Worm (Caenorhabditis elegans): Measurements from ENCODE around the gene srd-43.

srd-43 gene

ce11 chrX:13264550-13264949 lies 41.1 kb downstream of the srd-43 start (continued):
- TF ChIP-seq mec-3 (tag; optimal IDR thresholded peaks at IDR 0.05; ENCODE audit: borderline replicate concordance): no peak
- peak; percentile 80 for TF ChIP-seq ref-2 (tag; optimal IDR thresholded peaks at IDR 0.05)
- no peak for TF ChIP-seq pag-3 (tag; optimal IDR thresholded peaks at IDR 0.05; ENCODE audit: borderline replicate concordance)
- peak; percentile 64 for TF ChIP-seq K02D7.2 (tag; optimal IDR thresholded peaks at IDR 0.05)
- TF ChIP-seq ceh-18 (tag; optimal IDR thresholded peaks at IDR 0.05): peak; percentile 53
- peak; percentile 86 for TF ChIP-seq ceh-19 (GFP tag; optimal IDR thresholded peaks at IDR 0.05)
- TF ChIP-seq ceh-24 (tag; optimal IDR thresholded peaks at IDR 0.05): peak; percentile 60
- no peak for TF ChIP-seq lim-6 (tag; optimal IDR thresholded peaks at IDR 0.05)
- TF ChIP-seq ceh-30 (tag; optimal IDR thresholded peaks at IDR 0.05): no peak
- TF ChIP-seq nhr-11 (tag; optimal IDR thresholded peaks at IDR 0.05): no peak
- peak; percentile 79 for TF ChIP-seq dmd-4 (tag; optimal IDR thresholded peaks at IDR 0.05; ENCODE audit: borderline replicate concordance)
- TF ChIP-seq ceh-31 (tag; optimal IDR thresholded peaks at IDR 0.05): peak; percentile 65
- no peak for TF ChIP-seq K09A11.1 (tag; optimal IDR thresholded peaks at IDR 0.05; ENCODE audit: insufficient read depth)
- peak; percentile 70 for TF ChIP-seq madf-2 (tag; optimal IDR thresholded peaks at IDR 0.05)
- TF ChIP-seq Y22D7AL.16 (tag; optimal IDR thresholded peaks at IDR 0.05): peak; percentile 76
- peak; percentile 84 for TF ChIP-seq ceh-14 (tag; optimal IDR thresholded peaks at IDR 0.05)
- TF ChIP-seq pros-1 (tag; optimal IDR thresholded peaks at IDR 0.05): no peak
- TF ChIP-seq hlh-8 (tag; optimal IDR thresholded peaks at IDR 0.05): peak; percentile 43
- TF ChIP-seq ztf-16 (tag; optimal IDR thresholded peaks at IDR 0.05): peak; percentile 76
- TF ChIP-seq elt-2 (tag; optimal IDR thresholded peaks at IDR 0.05): peak; percentile 69
- peak; percentile 78 for TF ChIP-seq pat-9 (tag; optimal IDR thresholded peaks at IDR 0.05)

ce11 chrX:13262195-13262594 lies 43.4 kb downstream of the srd-43 start, which contains the start of gene K09A11.1:
TSS of gene K09A11.1 (plus strand) at chrX:13262495.
- TF ChIP-seq pat-9 (tag; optimal IDR thresholded peaks at IDR 0.05) (no peak), tbx-2 (tag; optimal IDR thresholded peaks at IDR 0.05) (no peak), ceh-14 (tag; optimal IDR thresholded peaks at IDR 0.05) (no peak), ttx-3 (tag; optimal IDR thresholded peaks at IDR 0.05) (no peak), elt-4 (tag; optimal IDR thresholded peaks at IDR 0.05) (no peak), ceh-18 (tag; optimal IDR thresholded peaks at IDR 0.05) (no peak), dve-1 (tag; optimal IDR thresholded peaks at IDR 0.05) (no peak), pag-3 (tag; optimal IDR thresholded peaks at IDR 0.05; ENCODE audit: borderline replicate concordance) (no peak), pax-1 (tag; optimal IDR thresholded peaks at IDR 0.05) (no peak), che-1 (tag; optimal IDR thresholded peaks at IDR 0.05) (no peak), nhr-11 (tag; optimal IDR thresholded peaks at IDR 0.05) (no peak), rnt-1 (tag; optimal IDR thresholded peaks at IDR 0.05) (no peak), C08G9.2 (tag; optimal IDR thresholded peaks at IDR 0.05) (no peak), sdc-2 (tag; optimal IDR thresholded peaks at IDR 0.05) (no peak)

- TF ChIP-seq ceh-24 (tag; optimal IDR thresholded peaks at IDR 0.05) (no peak), ceh-6 (GFP tag; optimal IDR thresholded peaks at IDR 0.05) (no peak), ztf-16 (tag; optimal IDR thresholded peaks at IDR 0.05) (no peak), elt-2 (tag; optimal IDR thresholded peaks at IDR 0.05) (peak; percentile 92)
Measured at ce11 chrX:13257577-13257976, 48.1 kb downstream of the srd-43 start, which contains the start of gene K08H2.10. TSS of gene K08H2.10 (plus strand) at chrX:13257806.
